Worm (Caenorhabditis elegans): ENCODE measurements around the gene lips-1.

Gene lips-1

ce11 chrX:12511384-12512007 lies 18.9 kb downstream of the lips-1 start:
- TF ChIP-seq nhr-28 (tag; optimal IDR thresholded peaks at IDR 0.05) (no peak), snpc-4 (tag; optimal IDR thresholded peaks at IDR 0.05) (no peak), R02D3.7 (tag; optimal IDR thresholded peaks at IDR 0.05) (no peak), skn-1 (tag; optimal IDR thresholded peaks at IDR 0.05) (no peak), ama-1 (optimal IDR thresholded peaks at IDR 0.05) (no peak), elt-3 (tag; optimal IDR thresholded peaks at IDR 0.05) (no peak), elt-1 (tag; optimal IDR thresholded peaks at IDR 0.05) (peak; percentile 98), ztf-11 (tag; optimal IDR thresholded peaks at IDR 0.05) (no peak), pha-4 (tag; optimal IDR thresholded peaks at IDR 0.05) (no peak), egl-5 (tag; optimal IDR thresholded peaks at IDR 0.05) (no peak), nhr-67 (tag; optimal IDR thresholded peaks at IDR 0.05) (no peak), nhr-43 (tag; optimal IDR thresholded peaks at IDR 0.05; ENCODE audit: poor library complexity, severe bottlenecking) (no peak), nhr-237 (tag; optimal IDR thresholded peaks at IDR 0.05) (no peak), egl-27 (tag; optimal IDR thresholded peaks at IDR 0.05) (no peak), pqm-1 (tag; optimal IDR thresholded peaks at IDR 0.05) (no peak), nfya-1 (tag; optimal IDR thresholded peaks at IDR 0.05; ENCODE audit: insufficient read depth) (no peak), fos-1 (tag; optimal IDR thresholded peaks at IDR 0.05) (no peak), daf-12 (tag; optimal IDR thresholded peaks at IDR 0.05) (no peak), nhr-25 (tag; optimal IDR thresholded peaks at IDR 0.05) (peak; percentile 70), nhr-23 (tag; optimal IDR thresholded peaks at IDR 0.05) (peak; percentile 53), ZK546.5 (tag; optimal IDR thresholded peaks at IDR 0.05) (no peak), ceh-16 (tag; optimal IDR thresholded peaks at IDR 0.05) (no peak), tbx-2 (tag; optimal IDR thresholded peaks at IDR 0.05) (no peak), unc-39 (tag; optimal IDR thresholded peaks at IDR 0.05) (no peak)

- TF ChIP-seq nhr-25 (tag; optimal IDR thresholded peaks at IDR 0.05) (peak; percentile 31), zag-1 (tag; optimal IDR thresholded peaks at IDR 0.05) (no peak)
Measured at ce11 chrX:12512472-12513137, 20.0 kb downstream of the lips-1 start.

- TF ChIP-seq nfya-1 (tag; optimal IDR thresholded peaks at IDR 0.05; ENCODE audit: insufficient read depth), result peak; percentile 10
- no peak for TF ChIP-seq ceh-28 (tag; optimal IDR thresholded peaks at IDR 0.05)
Measured at ce11 chrX:12513415-12513814, 20.8 kb downstream of the lips-1 start.

- TF ChIP-seq nhr-25 (tag; optimal IDR thresholded peaks at IDR 0.05) (peak; percentile 56), ztf-11 (tag; optimal IDR thresholded peaks at IDR 0.05) (no peak), pha-4 (tag; optimal IDR thresholded peaks at IDR 0.05) (peak; percentile 91), nhr-23 (tag; optimal IDR thresholded peaks at IDR 0.05) (peak; percentile 31), elt-1 (tag; optimal IDR thresholded peaks at IDR 0.05) (peak; percentile 91), egl-27 (tag; optimal IDR thresholded peaks at IDR 0.05) (peak; percentile 6), hmg-11 (tag; optimal IDR thresholded peaks at IDR 0.05) (peak; percentile 27), daf-12 (tag; optimal IDR thresholded peaks at IDR 0.05) (no peak)
Measured at ce11 chrX:12515596-12516481, 23.3 kb downstream of the lips-1 start.

ce11 chrX:12516482-12516826 lies 23.9 kb downstream of the lips-1 start:
- TF ChIP-seq egl-5 (tag; optimal IDR thresholded peaks at IDR 0.05) (no peak), snpc-4 (tag; optimal IDR thresholded peaks at IDR 0.05) (no peak), nfya-1 (tag; optimal IDR thresholded peaks at IDR 0.05; ENCODE audit: insufficient read depth) (no peak), ama-1 (optimal IDR thresholded peaks at IDR 0.05) (peak; percentile 47), nhr-25 (tag; optimal IDR thresholded peaks at IDR 0.05) (no peak)

- TF ChIP-seq unc-62 (GFP tag; optimal IDR thresholded peaks at IDR 0.05) (no peak), nhr-23 (tag; optimal IDR thresholded peaks at IDR 0.05) (peak; percentile 88), jun-1 (tag; optimal IDR thresholded peaks at IDR 0.05) (no peak), elt-2 (tag; optimal IDR thresholded peaks at IDR 0.05) (peak; percentile 29), ama-1 (optimal IDR thresholded peaks at IDR 0.05) (peak; percentile 11), egl-27 (tag; optimal IDR thresholded peaks at IDR 0.05) (no peak), mml-1 (tag; optimal IDR thresholded peaks at IDR 0.05) (no peak), pqm-1 (tag; optimal IDR thresholded peaks at IDR 0.05) (no peak), nhr-25 (tag; optimal IDR thresholded peaks at IDR 0.05) (peak; percentile 32), lin-15B (tag; optimal IDR thresholded peaks at IDR 0.05) (no peak), nhr-67 (tag; optimal IDR thresholded peaks at IDR 0.05) (no peak), pha-4 (tag; optimal IDR thresholded peaks at IDR 0.05) (peak; percentile 19), nfya-1 (tag; optimal IDR thresholded peaks at IDR 0.05; ENCODE audit: insufficient read depth) (peak; percentile 66), R02D3.7 (tag; optimal IDR thresholded peaks at IDR 0.05) (no peak), nhr-43 (tag; optimal IDR thresholded peaks at IDR 0.05; ENCODE audit: poor library complexity, severe bottlenecking) (peak; percentile 80), lin-39 (tag; optimal IDR thresholded peaks at IDR 0.05) (peak; percentile 77), ceh-16 (tag; optimal IDR thresholded peaks at IDR 0.05) (no peak)
Measured at ce11 chrX:12517307-12517706, 24.7 kb downstream of the lips-1 start.
